Worm (Caenorhabditis elegans): ENCODE measurements around the gene K04D7.6.

Gene K04D7.6

ce11 chrIV:10251764-10252163 lies 45.7 kb upstream of the K04D7.6 start:
- TF ChIP-seq K12H6.12 (tag; optimal IDR thresholded peaks at IDR 0.05) (no peak), hmg-20 (GFP tag; IDR thresholded peaks at IDR 0.05) (no peak), dpff-1 (tag; optimal IDR thresholded peaks at IDR 0.05) (no peak), xnd-1 (tag; optimal IDR thresholded peaks at IDR 0.05) (no peak), ceh-91 (GFP tag; IDR thresholded peaks at IDR 0.05) (no peak), ztf-26 (tag; optimal IDR thresholded peaks at IDR 0.05) (no peak), F52B5.7 (tag; optimal IDR thresholded peaks at IDR 0.05) (no peak), attf-6 (GFP tag; IDR thresholded peaks at IDR 0.05) (no peak), sptf-2 (GFP tag; optimal IDR thresholded peaks at IDR 0.05) (no peak), snpc-3.4 (tag; optimal IDR thresholded peaks at IDR 0.05) (no peak), unc-130 (GFP tag; optimal IDR thresholded peaks at IDR 0.05) (no peak), zim-3 (tag; optimal IDR thresholded peaks at IDR 0.05) (no peak), tbx-9 (tag; optimal IDR thresholded peaks at IDR 0.05; ENCODE audit: borderline replicate concordance) (no peak), ceh-79 (tag; optimal IDR thresholded peaks at IDR 0.05) (no peak), somi-1 (GFP tag; optimal IDR thresholded peaks at IDR 0.05) (no peak), repo-1 (tag; optimal IDR thresholded peaks at IDR 0.05) (no peak), pha-4 (tag; optimal IDR thresholded peaks at IDR 0.05) (no peak), T07F8.4 (tag; optimal IDR thresholded peaks at IDR 0.05) (no peak)

- TF ChIP-seq him-1 (tag; optimal IDR thresholded peaks at IDR 0.05) (no peak), Y56A3A.18 (GFP tag; IDR thresholded peaks at IDR 0.05) (no peak), F10E7.11 (tag; optimal IDR thresholded peaks at IDR 0.05) (no peak), lir-1 (GFP tag; conservative IDR thresholded peaks at IDR 0.05) (no peak)
Measured at ce11 chrIV:10251261-10251660, 45.2 kb upstream of the K04D7.6 start.

ce11 chrIV:10250577-10251075 lies 44.5 kb upstream of the K04D7.6 start, which contains the start of gene daf-14:
Gene daf-14 (plus strand): TSS chrIV:10250627.
- TF ChIP-seq nhr-80 (tag; optimal IDR thresholded peaks at IDR 0.05) (peak; percentile 20), cebp-1 (GFP tag; IDR thresholded peaks at IDR 0.05) (no peak), cebp-1 (tag; optimal IDR thresholded peaks at IDR 0.05) (peak; percentile 22), ztf-26 (tag; optimal IDR thresholded peaks at IDR 0.05) (peak; percentile 43), attf-3 (GFP tag; conservative IDR thresholded peaks at IDR 0.05) (no peak)

ce11 chrIV:10245666-10246210 lies 39.7 kb upstream of the K04D7.6 start, which contains the start of gene F01G10.10:
Gene F01G10.10 (plus strand): TSS chrIV:10246160.
- TF ChIP-seq mxl-1 (tag; optimal IDR thresholded peaks at IDR 0.05) (no peak), B0019.2 (GFP tag; conservative IDR thresholded peaks at IDR 0.05) (no peak), nfya-1 (tag; optimal IDR thresholded peaks at IDR 0.05; ENCODE audit: borderline replicate concordance, insufficient read depth) (no peak), ceh-91 (GFP tag; IDR thresholded peaks at IDR 0.05) (peak; percentile 69; the same call in 1 of the 2 replicates), efl-1 (GFP tag; optimal IDR thresholded peaks at IDR 0.05) (peak; percentile 53), F55B11.4 (tag; optimal IDR thresholded peaks at IDR 0.05; ENCODE audit: borderline replicate concordance, insufficient read depth) (no peak), nhr-27 (tag; optimal IDR thresholded peaks at IDR 0.05) (no peak), zim-3 (tag; optimal IDR thresholded peaks at IDR 0.05) (no peak), D2030.7 (GFP tag; IDR thresholded peaks at IDR 0.05) (peak; percentile 43), madf-6 (GFP tag; IDR thresholded peaks at IDR 0.05) (peak; percentile 74), C17E4.6 (GFP tag; IDR thresholded peaks at IDR 0.05) (peak; percentile 37; the same call in 1 of the 2 replicates), atf-7 (tag; optimal IDR thresholded peaks at IDR 0.05) (no peak), bed-2 (GFP tag; IDR thresholded peaks at IDR 0.05) (no peak), dpl-1 (GFP tag; optimal IDR thresholded peaks at IDR 0.05) (no peak), lir-1 (GFP tag; conservative IDR thresholded peaks at IDR 0.05) (no peak), B0336.3 (GFP tag; IDR thresholded peaks at IDR 0.05) (peak; percentile 86), let-526 (GFP tag; IDR thresholded peaks at IDR 0.05) (no peak), die-1 (tag; optimal IDR thresholded peaks at IDR 0.05) (peak; percentile 23), let-607 (tag; optimal IDR thresholded peaks at IDR 0.05) (peak in 1 of 2 experiments; percentile 26), sptf-2 (GFP tag; optimal IDR thresholded peaks at IDR 0.05) (no peak), akir-1 (GFP tag; optimal IDR thresholded peaks at IDR 0.05) (no peak), F10E7.11 (tag; optimal IDR thresholded peaks at IDR 0.05) (peak; percentile 18)
